Worm (Caenorhabditis elegans) whole organism, midembryonic: ENCODE results near the gene pmt-2.

ENCODE experiments used
- flt-1 ChIP-seq: fragments of 200-800 bp; sonication (Bioruptor generic); IDR thresholded peaks from 2 replicates; pipeline ENCODE4 v1.3.6; 2022; ENCODE audit warnings: missing genetic modification characterization, missing compliant biosample characterization
- klf-2 ChIP-seq: fragments of 200-800 bp; sonication (Bioruptor generic); conservative IDR thresholded peaks from 2 replicates; pipeline ENCODE4 v1.3.6; 2022; ENCODE audit warnings: missing genetic modification reagents, missing genetic modification characterization, missing compliant biosample characterization
- med-1 ChIP-seq: sonication (generic microtip); optimal IDR thresholded peaks from 2 replicates; lab custom pipeline; 2017; ENCODE audit warnings: missing genetic modification characterization, mild to moderate bottlenecking, missing compliant biosample characterization, antibody characterized with exemption, missing genetic modification reagents; ENCODE audit not compliant: insufficient read depth
- ref-1 ChIP-seq: fragments of 200-800 bp; sonication (Bioruptor generic); conservative IDR thresholded peaks from 2 replicates; pipeline ENCODE4 v1.3.6; 2022; ENCODE audit warnings: missing genetic modification reagents, missing genetic modification characterization, missing compliant biosample characterization
- tab-1 ChIP-seq: fragments of 200-800 bp; sonication (Bioruptor generic); IDR thresholded peaks from 2 replicates; pipeline ENCODE4 v1.3.6; 2022; ENCODE audit warnings: missing genetic modification characterization, missing compliant biosample characterization
- ztf-23 ChIP-seq: fragments of 200-800 bp; sonication (Bioruptor generic); IDR thresholded peaks from 2 replicates; pipeline ENCODE4 v1.3.6; 2022; ENCODE audit warnings: missing genetic modification reagents, missing genetic modification characterization, missing compliant biosample characterization
- ztf-29 ChIP-seq: fragments of 200-800 bp; sonication (Bioruptor generic); IDR thresholded peaks from 2 replicates; pipeline ENCODE4 v1.3.6; 2022; ENCODE audit warnings: missing genetic modification reagents, missing genetic modification characterization, missing compliant biosample characterization

- TF ChIP-seq flt-1 (GFP tag; lab: Robert Waterston, UW) (no peak), ref-1 (no peak), ztf-23 (GFP tag; lab: Robert Waterston, UW) (no peak), ztf-29 (GFP tag; lab: Robert Waterston, UW) (no peak), med-1 (GFP tag; lab: Kevin White, UChicago) (no peak), klf-2 (no peak), tab-1 (GFP tag; lab: Robert Waterston, UW) (no peak)
Observed at ce11 chrV:4624717-4625116, 3.7 kb upstream of the pmt-2 start.
